Worm (Caenorhabditis elegans) whole organism, young adult: Measurements from ENCODE around the gene VY10G11R.1.

ENCODE experiments used
- C06A6.2 ChIP-seq: fragments of 200-800 bp; sonication (Bioruptor generic); conservative IDR thresholded peaks from 2 replicates; pipeline ENCODE4 v1.3.6; 2022; ENCODE audit warnings: missing genetic modification characterization, missing compliant biosample characterization
- D2030.7 ChIP-seq: fragments of 200-800 bp; sonication (Bioruptor generic); IDR thresholded peaks from 2 replicates; pipeline ENCODE4 v1.3.6; 2022; ENCODE audit warnings: missing genetic modification reagents, missing genetic modification characterization, missing compliant biosample characterization
- F10E7.11 ChIP-seq: sonication (generic microtip); optimal IDR thresholded peaks from 2 replicates; lab custom pipeline; 2017; ENCODE audit warnings: mild to moderate bottlenecking, missing genetic modification characterization, moderate library complexity, missing compliant biosample characterization
- F23B12.7 ChIP-seq: sonication (generic microtip); optimal IDR thresholded peaks from 2 replicates; lab custom pipeline; 2017; ENCODE audit warnings: missing genetic modification characterization, mild to moderate bottlenecking, missing compliant biosample characterization, antibody characterized with exemption, moderate library complexity; ENCODE audit not compliant: insufficient read depth
- F57C9.4 ChIP-seq: sonication (generic microtip); optimal IDR thresholded peaks from 2 replicates; lab custom pipeline; 2017; ENCODE audit warnings: mild to moderate bottlenecking, missing genetic modification characterization, missing compliant biosample characterization
- K11D2.4 ChIP-seq: fragments of 200-800 bp; sonication (Bioruptor generic); IDR thresholded peaks from 2 replicates; pipeline ENCODE4 v1.3.6; 2022; ENCODE audit warnings: missing genetic modification reagents, missing genetic modification characterization, missing compliant biosample characterization
- T26A5.8 ChIP-seq: sonication (generic microtip); optimal IDR thresholded peaks from 2 replicates; lab custom pipeline; 2016; ENCODE audit warnings: missing genetic modification characterization, missing compliant biosample characterization
- Y56A3A.18 ChIP-seq: fragments of 200-800 bp; sonication (Bioruptor generic); IDR thresholded peaks from 2 replicates; pipeline ENCODE4 v1.3.6; 2022; ENCODE audit warnings: missing genetic modification reagents, missing genetic modification characterization, missing compliant biosample characterization
- akir-1 ChIP-seq: fragments of 200-800 bp; sonication (Bioruptor generic); optimal IDR thresholded peaks from 2 replicates; lab custom pipeline; 2018; ENCODE audit warnings: mild to moderate bottlenecking, missing genetic modification characterization, moderate library complexity, missing compliant biosample characterization
- ama-1 ChIP-seq, 3 experiments: fragments of 150-350 bp in 1 of 3; sonication (generic microtip) in 2 of 3; optimal IDR thresholded peaks; 2 replicates each; lab custom pipeline; 2014 to 2018; ENCODE audit warnings: missing biosample characterization in 2 of 3, missing genetic modification characterization in 2 of 3, missing genetic modification reagents in 2 of 3
- atf-7 ChIP-seq: sonication (generic microtip); optimal IDR thresholded peaks from 2 replicates; lab custom pipeline; 2017; ENCODE audit warnings: mild to moderate bottlenecking, missing genetic modification characterization, missing compliant biosample characterization
- athp-1 ChIP-seq: sonication (generic microtip); optimal IDR thresholded peaks from 2 replicates; lab custom pipeline; 2017; ENCODE audit warnings: mild to moderate bottlenecking, missing genetic modification characterization, missing compliant biosample characterization
- attf-6 ChIP-seq: fragments of 200-800 bp; sonication (Bioruptor generic); IDR thresholded peaks from 2 replicates; pipeline ENCODE4 v1.3.6; 2022; ENCODE audit warnings: missing genetic modification reagents, missing genetic modification characterization, missing compliant biosample characterization
- cebp-1 ChIP-seq, 2 experiments: fragments of 200-800 bp in 1 of 2; sonication (Bioruptor generic) in 1 of 2; sonication (generic microtip) in 1 of 2; IDR thresholded peaks in 1 of 2; optimal IDR thresholded peaks in 1 of 2; 2 replicates each; pipeline versions ENCODE4 v1.3.6 to Lab custom; 2017 to 2022; ENCODE audit warnings: missing compliant biosample characterization in 2 of 2, missing genetic modification characterization in 2 of 2, mild to moderate bottlenecking in 1 of 2, missing genetic modification reagents in 1 of 2, moderate library complexity in 1 of 2
- ceh-100 ChIP-seq: fragments of 200-800 bp; sonication (Bioruptor generic); IDR thresholded peaks from 2 replicates; pipeline ENCODE4 v1.3.6; 2022; ENCODE audit warnings: missing genetic modification reagents, missing genetic modification characterization, missing compliant biosample characterization
- die-1 ChIP-seq: sonication (generic microtip); optimal IDR thresholded peaks from 2 replicates; lab custom pipeline; 2016; ENCODE audit warnings: missing genotype, mild to moderate bottlenecking, missing genetic modification characterization, missing compliant biosample characterization
- dox-1 ChIP-seq: fragments of 200-800 bp; sonication (Bioruptor generic); IDR thresholded peaks from 2 replicates; pipeline ENCODE4 v1.3.6; 2022; ENCODE audit warnings: missing genetic modification reagents, missing genetic modification characterization, missing compliant biosample characterization
- egl-18 ChIP-seq: fragments of 200-800 bp; sonication (Bioruptor generic); IDR thresholded peaks from 2 replicates; pipeline ENCODE4 v1.3.6; 2022; ENCODE audit warnings: missing genetic modification reagents, missing genetic modification characterization, missing compliant biosample characterization
- fkh-3 ChIP-seq: sonication (generic microtip); optimal IDR thresholded peaks from 2 replicates; lab custom pipeline; 2016; ENCODE audit warnings: mild to moderate bottlenecking, missing genetic modification characterization, missing compliant biosample characterization
- gei-17 ChIP-seq: fragments of 200-800 bp; sonication (Bioruptor generic); optimal IDR thresholded peaks from 2 replicates; lab custom pipeline; 2018; ENCODE audit warnings: mild to moderate bottlenecking, missing genetic modification characterization, missing compliant biosample characterization
- lag-1 ChIP-seq: fragments of 200-800 bp; sonication (Bioruptor generic); IDR thresholded peaks from 2 replicates; pipeline ENCODE4 v1.3.6; 2022; ENCODE audit warnings: missing genetic modification reagents, missing genetic modification characterization, missing compliant biosample characterization
- lin-26 ChIP-seq: fragments of 200-800 bp; sonication (Bioruptor generic); IDR thresholded peaks from 2 replicates; pipeline ENCODE4 v1.3.6; 2022; ENCODE audit warnings: missing genetic modification reagents, missing genetic modification characterization, missing compliant biosample characterization
- lin-54 ChIP-seq: fragments of 200-800 bp; sonication (Bioruptor generic); optimal IDR thresholded peaks from 2 replicates; lab custom pipeline; 2018; ENCODE audit warnings: mild to moderate bottlenecking, missing genetic modification characterization, missing compliant biosample characterization
- lir-1 ChIP-seq: fragments of 200-800 bp; sonication (Bioruptor generic); conservative IDR thresholded peaks from 2 replicates; pipeline ENCODE4 v1.3.6; 2022; ENCODE audit warnings: missing genetic modification reagents, missing genetic modification characterization, missing compliant biosample characterization
- lsl-1 ChIP-seq: fragments of 200-800 bp; sonication (Bioruptor generic); optimal IDR thresholded peaks from 2 replicates; lab custom pipeline; 2018; ENCODE audit warnings: mild to moderate bottlenecking, missing genetic modification characterization, moderate library complexity, missing compliant biosample characterization
- madf-3 ChIP-seq: fragments of 200-800 bp; sonication (Bioruptor generic); IDR thresholded peaks from 2 replicates; pipeline ENCODE4 v1.3.6; 2022; ENCODE audit warnings: missing genetic modification reagents, missing genetic modification characterization, missing compliant biosample characterization
- madf-6 ChIP-seq: fragments of 200-800 bp; sonication (Bioruptor generic); IDR thresholded peaks from 2 replicates; pipeline ENCODE4 v1.3.6; 2022; ENCODE audit warnings: missing genetic modification reagents, missing genetic modification characterization, missing compliant biosample characterization
- mxl-1 ChIP-seq: sonication (generic microtip); optimal IDR thresholded peaks from 2 replicates; lab custom pipeline; 2016; ENCODE audit warnings: missing genetic modification characterization, missing compliant biosample characterization
- nfya-1 ChIP-seq: sonication (generic microtip); optimal IDR thresholded peaks from 2 replicates; lab custom pipeline; 2017; ENCODE audit warnings: antibody characterized with exemption, missing compliant biosample characterization, missing genetic modification characterization, borderline replicate concordance; ENCODE audit not compliant: insufficient read depth
- nfya-2 ChIP-seq: fragments of 200-800 bp; sonication (Bioruptor generic); IDR thresholded peaks from 2 replicates; pipeline ENCODE4 v1.3.6; 2022; ENCODE audit warnings: missing genetic modification reagents, missing genetic modification characterization, missing compliant biosample characterization
- nhr-120 ChIP-seq: fragments of 200-800 bp; sonication (Bioruptor generic); IDR thresholded peaks from 2 replicates; pipeline ENCODE4 v1.3.6; 2022; ENCODE audit warnings: missing genetic modification characterization, missing compliant biosample characterization
- nhr-27 ChIP-seq: fragments of 200-800 bp; sonication (Bioruptor generic); optimal IDR thresholded peaks from 2 replicates; lab custom pipeline; 2018; ENCODE audit warnings: mild to moderate bottlenecking, missing genetic modification characterization, moderate library complexity, missing compliant biosample characterization
- nhr-80 ChIP-seq: sonication (generic microtip); optimal IDR thresholded peaks from 2 replicates; lab custom pipeline; 2016; ENCODE audit warnings: missing genetic modification characterization, missing compliant biosample characterization
- pbrm-1 ChIP-seq: fragments of 200-800 bp; sonication (Bioruptor generic); IDR thresholded peaks from 2 replicates; pipeline ENCODE4 v1.3.6; 2022; ENCODE audit warnings: missing genetic modification reagents, missing genetic modification characterization, missing compliant biosample characterization
- repo-1 ChIP-seq: sonication (generic microtip); optimal IDR thresholded peaks from 2 replicates; lab custom pipeline; 2017; ENCODE audit warnings: mild to moderate bottlenecking, missing genetic modification characterization, missing compliant biosample characterization
- snpc-4 ChIP-seq, 5 experiments: fragments of 150-350 bp in 1 of 5; sonication (generic microtip) in 4 of 5; optimal IDR thresholded peaks; 2 replicates each; lab custom pipeline; 2014 to 2018; ENCODE audit warnings: missing genetic modification characterization in 5 of 5, missing biosample characterization in 3 of 5, antibody characterized with exemption in 2 of 5, mild to moderate bottlenecking in 2 of 5, missing compliant biosample characterization in 2 of 5, missing genotype in 2 of 5, moderate library complexity in 2 of 5, missing genetic modification reagents in 1 of 5
- somi-1 ChIP-seq: fragments of 200-800 bp; sonication (Bioruptor generic); optimal IDR thresholded peaks from 2 replicates; lab custom pipeline; 2018; ENCODE audit warnings: mild to moderate bottlenecking, missing genetic modification characterization, missing compliant biosample characterization
- sptf-2 ChIP-seq: fragments of 200-800 bp; sonication (Bioruptor generic); optimal IDR thresholded peaks from 2 replicates; lab custom pipeline; 2018; ENCODE audit warnings: mild to moderate bottlenecking, missing genetic modification characterization, missing compliant biosample characterization
- tbp1 ChIP-seq: fragments of 200-800 bp; sonication (Bioruptor generic); optimal IDR thresholded peaks from 2 replicates; lab custom pipeline; 2018; ENCODE audit warnings: mild to moderate bottlenecking, missing genetic modification characterization, missing compliant biosample characterization
- tbx-9 ChIP-seq: sonication (generic microtip); optimal IDR thresholded peaks from 2 replicates; lab custom pipeline; 2016; ENCODE audit warnings: borderline replicate concordance, missing genetic modification characterization, inconsistent platforms, missing compliant biosample characterization
- unc-130 ChIP-seq: sonication (generic microtip); optimal IDR thresholded peaks from 2 replicates; lab custom pipeline; 2016; ENCODE audit warnings: missing genetic modification reagents, missing genetic modification characterization, missing compliant biosample characterization
- zfh-2 ChIP-seq: fragments of 200-800 bp; sonication (Bioruptor generic); conservative IDR thresholded peaks from 2 replicates; pipeline ENCODE4 v1.3.6; 2022; ENCODE audit warnings: missing genetic modification reagents, missing genetic modification characterization, missing compliant biosample characterization
- ztf-26 ChIP-seq: sonication (generic microtip); optimal IDR thresholded peaks from 2 replicates; lab custom pipeline; 2017; ENCODE audit warnings: missing genetic modification characterization, missing compliant biosample characterization
- ztf-6 ChIP-seq: fragments of 200-800 bp; sonication (Bioruptor generic); IDR thresholded peaks from 2 replicates; pipeline ENCODE4 v1.3.6; 2022; ENCODE audit warnings: missing genetic modification reagents, missing genetic modification characterization, missing compliant biosample characterization

VY10G11R.1 gene

ce11 chrIV:16483273-16484204 lies 12.8 kb upstream of the VY10G11R.1 start:
- TF ChIP-seq attf-6 = peak; percentile 55; the same call in 1 of the 2 replicates
- TF ChIP-seq tbp1 (GFP tag; lab: Kevin White, UChicago) = peak; percentile 3
- no peak for TF ChIP-seq nhr-120 (GFP tag; lab: Robert Waterston, UW)
- 0 out of 2 replicates have a peak, but pooled peaks have one; percentile 20 for TF ChIP-seq Y56A3A.18 (GFP tag; lab: Robert Waterston, UW)
- no peak for TF ChIP-seq snpc-4 (GFP tag; optimal IDR thresholded peaks at IDR 0.05; lab: Kevin White, UChicago)
- peak in 1 of 4 experiments; percentile 73 for TF ChIP-seq snpc-4 (tag; optimal IDR thresholded peaks at IDR 0.05; lab: Kevin White, UChicago)
- TF ChIP-seq, all 124 proteins: peak for 4

DNA sequence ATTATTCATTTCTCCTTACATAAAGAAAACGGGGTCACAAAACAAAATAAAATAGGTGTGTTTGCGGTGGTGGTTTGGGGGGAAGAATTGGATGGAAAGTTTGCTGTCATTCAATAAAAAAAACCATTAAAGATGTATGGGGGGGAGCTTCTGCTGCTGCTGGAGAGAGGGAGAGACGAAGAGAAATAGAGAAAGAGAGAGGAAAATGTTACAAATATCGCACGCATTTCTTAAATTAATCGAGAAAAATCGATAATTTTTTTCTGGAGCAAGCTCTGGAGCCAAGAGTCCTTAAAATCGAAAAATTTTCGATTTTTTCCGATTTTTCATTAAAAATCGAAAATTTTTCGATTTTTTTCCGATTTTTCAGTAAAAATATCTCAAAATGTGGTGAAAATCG lies 12.0 kb upstream of the VY10G11R.1 start:
- TF ChIP-seq nhr-120 (GFP tag; lab: Robert Waterston, UW) (no peak), ceh-100 (GFP tag; lab: Robert Waterston, UW) (no peak), lin-54 (GFP tag; lab: Kevin White, UChicago) (peak; percentile 3), madf-6 (no peak), nfya-1 (tag; lab: Kevin White, UChicago) (no peak), ama-1 (optimal IDR thresholded peaks at IDR 0.05; lab: Kevin White, UChicago) (no peak), ama-1 (GFP tag; optimal IDR thresholded peaks at IDR 0.05; lab: Kevin White, UChicago) (peak in 1 of 2 experiments; percentile 43), zfh-2 (GFP tag; lab: Robert Waterston, UW) (no peak), die-1 (no peak), dox-1 (GFP tag; lab: Robert Waterston, UW) (no peak), nhr-80 (tag; lab: Kevin White, UChicago) (peak; percentile 13), C06A6.2 (GFP tag; lab: Robert Waterston, UW) (no peak), somi-1 (GFP tag; lab: Kevin White, UChicago) (no peak), lin-26 (GFP tag; lab: Robert Waterston, UW) (no peak), athp-1 (tag; lab: Kevin White, UChicago) (peak; percentile 50), K11D2.4 (GFP tag; lab: Robert Waterston, UW) (0 out of 2 replicates have a peak, but pooled peaks have one; percentile 10), nfya-2 (GFP tag; lab: Robert Waterston, UW) (no peak), T26A5.8 (tag; lab: Kevin White, UChicago) (no peak), atf-7 (tag; lab: Kevin White, UChicago) (no peak), egl-18 (GFP tag; lab: Robert Waterston, UW) (no peak), fkh-3 (tag; lab: Kevin White, UChicago) (no peak), ztf-6 (GFP tag; lab: Robert Waterston, UW) (no peak), lir-1 (no peak), F57C9.4 (tag; lab: Kevin White, UChicago) (no peak), repo-1 (tag; lab: Kevin White, UChicago) (no peak), sptf-2 (GFP tag; lab: Kevin White, UChicago) (no peak), F10E7.11 (tag; lab: Kevin White, UChicago) (no peak), lsl-1 (no peak), D2030.7 (no peak), nhr-27 (tag; lab: Kevin White, UChicago) (no peak), mxl-1 (tag; lab: Kevin White, UChicago) (no peak), cebp-1 (GFP tag; IDR thresholded peaks at IDR 0.05; lab: Robert Waterston, UW) (peak; percentile 21; the same call in 1 of the 2 replicates), cebp-1 (tag; optimal IDR thresholded peaks at IDR 0.05; lab: Kevin White, UChicago) (peak; percentile 40), unc-130 (GFP tag; lab: Kevin White, UChicago) (no peak), ztf-26 (tag; lab: Kevin White, UChicago) (no peak), gei-17 (GFP tag; lab: Kevin White, UChicago) (no peak), madf-3 (GFP tag; lab: Robert Waterston, UW) (no peak), akir-1 (GFP tag; lab: Kevin White, UChicago) (no peak), F23B12.7 (no peak), lag-1 (GFP tag; lab: Robert Waterston, UW) (no peak), tbx-9 (tag; lab: Kevin White, UChicago) (no peak), pbrm-1 (GFP tag; lab: Robert Waterston, UW) (peak; percentile 21)
